Worm (Caenorhabditis elegans) whole organism, young adult: ENCODE results near the gene cyn-4.

Experiments
- C06A6.2 ChIP-seq: fragments of 200-800 bp; sonication (Bioruptor generic); conservative IDR thresholded peaks from 2 replicates; pipeline ENCODE4 v1.3.6; 2022; ENCODE audit warnings: missing genetic modification characterization, missing compliant biosample characterization
- lin-54 ChIP-seq: fragments of 200-800 bp; sonication (Bioruptor generic); optimal IDR thresholded peaks from 2 replicates; lab custom pipeline; 2018; ENCODE audit warnings: mild to moderate bottlenecking, missing genetic modification characterization, missing compliant biosample characterization

DNA sequence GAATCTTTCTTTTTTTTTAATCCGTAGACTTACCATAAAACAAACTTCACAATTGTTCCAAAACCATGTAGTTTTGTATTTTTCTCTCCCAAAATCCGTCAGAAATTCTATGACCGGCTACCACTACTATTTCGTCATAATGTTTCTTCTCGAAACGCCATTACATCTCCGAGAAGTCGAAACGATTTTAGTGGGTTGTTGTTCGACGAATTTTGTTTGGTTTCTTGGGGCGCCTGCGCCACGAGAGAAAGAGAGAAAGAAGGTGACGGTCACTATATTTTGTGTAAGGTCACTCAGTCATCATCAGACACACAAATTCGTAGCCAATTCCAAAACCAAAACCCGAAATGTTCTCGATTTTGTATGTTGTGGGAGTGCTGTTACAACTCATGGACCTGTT lies 14.7 kb upstream of the cyn-4 start:
- no peak for TF ChIP-seq C06A6.2 (GFP tag; lab: Robert Waterston, UW)
- no peak for TF ChIP-seq lin-54 (GFP tag; lab: Kevin White, UChicago)
